Worm (Caenorhabditis elegans) whole organism, L1 larva: Measurements from ENCODE around the gene hpk-1.

Experiments
- F16B12.6 ChIP-seq: fragments of 150-350 bp; optimal IDR thresholded peaks from 2 replicates; lab custom pipeline; 2014; ENCODE audit warnings: missing biosample characterization, missing genetic modification characterization
- alr-1 ChIP-seq: fragments of 200-800 bp; sonication (Bioruptor generic); optimal IDR thresholded peaks from 2 replicates; lab custom pipeline; 2018; ENCODE audit warnings: borderline replicate concordance, mild to moderate bottlenecking, missing genetic modification characterization, missing compliant biosample characterization
- blmp-1 ChIP-seq: fragments of 150-350 bp; optimal IDR thresholded peaks from 2 replicates; lab custom pipeline; 2014; ENCODE audit warnings: missing biosample characterization, missing genetic modification characterization
- ceh-63 ChIP-seq: fragments of 200-800 bp; sonication (Bioruptor generic); optimal IDR thresholded peaks from 2 replicates; lab custom pipeline; 2018; ENCODE audit warnings: mild to moderate bottlenecking, missing genetic modification characterization, missing compliant biosample characterization
- ceh-8 ChIP-seq: fragments of 200-800 bp; sonication (Bioruptor generic); optimal IDR thresholded peaks from 2 replicates; lab custom pipeline; 2018; ENCODE audit warnings: mild to moderate bottlenecking, missing genetic modification characterization, moderate library complexity, missing compliant biosample characterization
- ceh-90 ChIP-seq: sonication (generic microtip); optimal IDR thresholded peaks from 2 replicates; lab custom pipeline; 2016; ENCODE audit warnings: missing genetic modification characterization, missing compliant biosample characterization
- dpl-1 ChIP-seq, 3 experiments: fragments of 150-350 bp in 2 of 3; sonication (generic microtip) in 1 of 3; optimal IDR thresholded peaks; 2 replicates each; lab custom pipeline; 2014 to 2017; ENCODE audit warnings: missing biosample characterization in 3 of 3, missing genetic modification characterization in 3 of 3, missing genetic modification reagents in 3 of 3
- egl-13 ChIP-seq: sonication (generic microtip); optimal IDR thresholded peaks from 2 replicates; lab custom pipeline; 2016; ENCODE audit warnings: missing genotype, missing genetic modification reagents, missing genetic modification characterization, missing compliant biosample characterization
- elt-2 ChIP-seq: sonication (generic microtip); optimal IDR thresholded peaks from 2 replicates; lab custom pipeline; 2016; ENCODE audit warnings: missing genetic modification characterization, mild to moderate bottlenecking, inconsistent platforms, missing compliant biosample characterization, missing genetic modification reagents
- ets-5 ChIP-seq: fragments of 200-800 bp; sonication (Bioruptor generic); IDR thresholded peaks from 2 replicates; pipeline ENCODE4 v1.3.6; 2022; ENCODE audit warnings: missing genetic modification characterization, missing compliant biosample characterization
- fkh-10 ChIP-seq: sonication (generic microtip); optimal IDR thresholded peaks from 2 replicates; lab custom pipeline; 2017; ENCODE audit warnings: missing biosample characterization, missing genetic modification reagents, missing genetic modification characterization
- fkh-4 ChIP-seq: sonication (generic microtip); optimal IDR thresholded peaks from 2 replicates; lab custom pipeline; 2016; ENCODE audit warnings: missing compliant biosample characterization, missing genetic modification characterization, borderline replicate concordance
- fkh-8 ChIP-seq: sonication (generic microtip); optimal IDR thresholded peaks from 2 replicates; lab custom pipeline; 2016; ENCODE audit warnings: mild to moderate bottlenecking, missing genetic modification characterization, missing compliant biosample characterization
- fos-1 ChIP-seq: fragments of 150-350 bp; optimal IDR thresholded peaks from 2 replicates; lab custom pipeline; 2014; ENCODE audit warnings: missing biosample characterization, missing genetic modification characterization
- grh-1 ChIP-seq: fragments of 200-800 bp; sonication (Bioruptor generic); IDR thresholded peaks from 2 replicates; pipeline ENCODE4 v1.3.6; 2022; ENCODE audit warnings: missing genetic modification reagents, missing genetic modification characterization, missing compliant biosample characterization
- hlh-17 ChIP-seq: fragments of 200-800 bp; sonication (Bioruptor generic); optimal IDR thresholded peaks from 2 replicates; lab custom pipeline; 2018; ENCODE audit warnings: missing genetic modification characterization, mild to moderate bottlenecking, missing compliant biosample characterization, moderate library complexity, borderline replicate concordance
- hlh-4 ChIP-seq: sonication (generic microtip); optimal IDR thresholded peaks from 2 replicates; lab custom pipeline; 2016; ENCODE audit warnings: mild to moderate bottlenecking, missing genetic modification characterization, missing compliant biosample characterization
- hpl-2 ChIP-seq: fragments of 150-350 bp; optimal IDR thresholded peaks from 2 replicates; lab custom pipeline; 2014; ENCODE audit warnings: missing biosample characterization, missing genetic modification reagents, missing genetic modification characterization
- irx-1 ChIP-seq: sonication (generic microtip); optimal IDR thresholded peaks from 2 replicates; lab custom pipeline; 2016; ENCODE audit warnings: missing genetic modification characterization, missing compliant biosample characterization
- isw-1 ChIP-seq: fragments of 200-800 bp; sonication (Bioruptor generic); IDR thresholded peaks from 2 replicates; pipeline ENCODE4 v1.3.6; 2022; ENCODE audit warnings: missing genetic modification characterization, missing compliant biosample characterization
- jun-1 ChIP-seq: fragments of 150-350 bp; optimal IDR thresholded peaks from 2 replicates; lab custom pipeline; 2014; ENCODE audit warnings: missing biosample characterization, missing genetic modification reagents, missing genetic modification characterization
- lin-13 ChIP-seq: fragments of 150-350 bp; optimal IDR thresholded peaks from 2 replicates; lab custom pipeline; 2014; ENCODE audit warnings: missing biosample characterization, missing genetic modification reagents, missing genetic modification characterization
- lin-14 ChIP-seq: fragments of 200-800 bp; sonication (Bioruptor generic); optimal IDR thresholded peaks from 2 replicates; lab custom pipeline; 2018; ENCODE audit warnings: mild to moderate bottlenecking, missing genetic modification characterization, moderate library complexity, missing compliant biosample characterization
- lin-15B ChIP-seq: fragments of 150-350 bp; sonication (generic microtip); optimal IDR thresholded peaks from 3 replicates; lab custom pipeline; 2014; ENCODE audit warnings: missing biosample characterization, missing genetic modification characterization
- lin-35 ChIP-seq, 2 experiments: fragments of 150-350 bp; optimal IDR thresholded peaks; 2 replicates each; lab custom pipeline; 2014; ENCODE audit warnings: missing biosample characterization in 2 of 2, missing genetic modification characterization in 2 of 2, missing genetic modification reagents in 2 of 2
- lsy-2 ChIP-seq, 2 experiments: fragments of 150-350 bp; optimal IDR thresholded peaks; 2 replicates each; lab custom pipeline; 2014; ENCODE audit warnings: missing biosample characterization in 2 of 2, missing genetic modification characterization in 2 of 2
- mep-1 ChIP-seq: fragments of 150-350 bp; optimal IDR thresholded peaks from 2 replicates; lab custom pipeline; 2014; ENCODE audit warnings: missing biosample characterization, missing genetic modification characterization
- nhr-11 ChIP-seq: fragments of 150-350 bp; optimal IDR thresholded peaks from 2 replicates; lab custom pipeline; 2014; ENCODE audit warnings: missing biosample characterization, missing genetic modification characterization
- nhr-19 ChIP-seq: fragments of 200-800 bp; sonication (Bioruptor generic); conservative IDR thresholded peaks from 2 replicates; pipeline ENCODE4 v1.3.6; 2022; ENCODE audit warnings: missing genetic modification characterization, missing compliant biosample characterization
- nhr-47 ChIP-seq: sonication (generic microtip); optimal IDR thresholded peaks from 2 replicates; lab custom pipeline; 2016; ENCODE audit warnings: mild to moderate bottlenecking, missing genetic modification characterization, moderate library complexity, missing compliant biosample characterization
- nhr-71 ChIP-seq: sonication (generic microtip); optimal IDR thresholded peaks from 2 replicates; lab custom pipeline; 2016; ENCODE audit warnings: mild to moderate bottlenecking, missing genetic modification characterization, moderate library complexity, missing compliant biosample characterization
- nhr-77 ChIP-seq: fragments of 150-350 bp; optimal IDR thresholded peaks from 2 replicates; lab custom pipeline; 2014; ENCODE audit warnings: missing biosample characterization, missing genetic modification characterization
- nhr-84 ChIP-seq: sonication (generic microtip); optimal IDR thresholded peaks from 2 replicates; lab custom pipeline; 2017; ENCODE audit warnings: missing biosample characterization, missing genetic modification characterization
- nhr-85 ChIP-seq: sonication (generic microtip); peaks from one replicate; lab custom pipeline; 2016; ENCODE audit warnings: missing genetic modification characterization, inconsistent platforms, missing compliant biosample characterization
- nhr-90 ChIP-seq: sonication (generic microtip); optimal IDR thresholded peaks from 2 replicates; lab custom pipeline; 2016; ENCODE audit warnings: mild to moderate bottlenecking, missing genetic modification characterization, missing compliant biosample characterization; ENCODE audit not compliant: poor library complexity
- pag-3 ChIP-seq: sonication (generic microtip); optimal IDR thresholded peaks from 2 replicates; lab custom pipeline; 2017; ENCODE audit warnings: missing genetic modification characterization, mild to moderate bottlenecking, missing compliant biosample characterization, antibody characterized with exemption, borderline replicate concordance; ENCODE audit not compliant: insufficient read depth
- pax-3 ChIP-seq: fragments of 200-800 bp; sonication (Bioruptor generic); optimal IDR thresholded peaks from 2 replicates; lab custom pipeline; 2018; ENCODE audit warnings: mild to moderate bottlenecking, missing genetic modification characterization, moderate library complexity, missing compliant biosample characterization
- pqm-1 ChIP-seq: sonication (generic microtip); optimal IDR thresholded peaks from 3 replicates; lab custom pipeline; 2017; ENCODE audit warnings: missing biosample characterization, missing genetic modification characterization
- rnt-1 ChIP-seq: sonication (generic microtip); optimal IDR thresholded peaks from 2 replicates; lab custom pipeline; 2016; ENCODE audit warnings: mild to moderate bottlenecking, missing genetic modification characterization, moderate library complexity, missing compliant biosample characterization
- snpc-4 ChIP-seq: fragments of 150-350 bp; optimal IDR thresholded peaks from 2 replicates; lab custom pipeline; 2014; ENCODE audit warnings: missing biosample characterization, missing genetic modification characterization
- sptf-1 ChIP-seq: fragments of 150-350 bp; optimal IDR thresholded peaks from 2 replicates; lab custom pipeline; 2014; ENCODE audit warnings: missing biosample characterization, missing genetic modification characterization
- sup-37 ChIP-seq: fragments of 200-800 bp; sonication (Bioruptor generic); optimal IDR thresholded peaks from 2 replicates; lab custom pipeline; 2018; ENCODE audit warnings: mild to moderate bottlenecking, missing genetic modification characterization, missing compliant biosample characterization
- swsn-7 ChIP-seq: sonication (generic microtip); optimal IDR thresholded peaks from 2 replicates; lab custom pipeline; 2016; ENCODE audit warnings: missing genetic modification characterization, missing compliant biosample characterization
- tlp-1 ChIP-seq: fragments of 150-350 bp; optimal IDR thresholded peaks from 2 replicates; lab custom pipeline; 2014; ENCODE audit warnings: missing biosample characterization, missing genetic modification characterization
- unc-130 ChIP-seq: fragments of 150-350 bp; optimal IDR thresholded peaks from 2 replicates; lab custom pipeline; 2017; ENCODE audit warnings: missing biosample characterization, missing genetic modification characterization, inconsistent platforms
- unc-30 ChIP-seq: sonication (generic microtip); optimal IDR thresholded peaks from 2 replicates; lab custom pipeline; 2017; ENCODE audit warnings: missing biosample characterization, missing genetic modification characterization
- unc-62 ChIP-seq: fragments of 150-350 bp; optimal IDR thresholded peaks from 2 replicates; lab custom pipeline; 2014; ENCODE audit warnings: missing biosample characterization, missing genetic modification reagents, missing genetic modification characterization
- unc-86 ChIP-seq: sonication (generic microtip); optimal IDR thresholded peaks from 2 replicates; lab custom pipeline; 2016; ENCODE audit warnings: missing genetic modification characterization, missing compliant biosample characterization
- unc-98 ChIP-seq: fragments of 200-800 bp; sonication (Bioruptor generic); IDR thresholded peaks from 2 replicates; pipeline ENCODE4 v1.3.6; 2022; ENCODE audit warnings: missing genetic modification characterization, missing compliant biosample characterization
- zag-1 ChIP-seq: fragments of 150-350 bp; optimal IDR thresholded peaks from 2 replicates; lab custom pipeline; 2014; ENCODE audit warnings: missing biosample characterization, missing genetic modification characterization
- zip-4 ChIP-seq: fragments of 200-800 bp; sonication (Bioruptor generic); optimal IDR thresholded peaks from 2 replicates; lab custom pipeline; 2018; ENCODE audit warnings: mild to moderate bottlenecking, missing genetic modification characterization, moderate library complexity, missing compliant biosample characterization
- ztf-11 ChIP-seq, 2 experiments: sonication (generic microtip); optimal IDR thresholded peaks; 2 replicates each; lab custom pipeline; 2016 to 2017; ENCODE audit warnings: missing genetic modification characterization in 2 of 2, missing biosample characterization in 1 of 2, missing compliant biosample characterization in 1 of 2

Gene hpk-1

DNA sequence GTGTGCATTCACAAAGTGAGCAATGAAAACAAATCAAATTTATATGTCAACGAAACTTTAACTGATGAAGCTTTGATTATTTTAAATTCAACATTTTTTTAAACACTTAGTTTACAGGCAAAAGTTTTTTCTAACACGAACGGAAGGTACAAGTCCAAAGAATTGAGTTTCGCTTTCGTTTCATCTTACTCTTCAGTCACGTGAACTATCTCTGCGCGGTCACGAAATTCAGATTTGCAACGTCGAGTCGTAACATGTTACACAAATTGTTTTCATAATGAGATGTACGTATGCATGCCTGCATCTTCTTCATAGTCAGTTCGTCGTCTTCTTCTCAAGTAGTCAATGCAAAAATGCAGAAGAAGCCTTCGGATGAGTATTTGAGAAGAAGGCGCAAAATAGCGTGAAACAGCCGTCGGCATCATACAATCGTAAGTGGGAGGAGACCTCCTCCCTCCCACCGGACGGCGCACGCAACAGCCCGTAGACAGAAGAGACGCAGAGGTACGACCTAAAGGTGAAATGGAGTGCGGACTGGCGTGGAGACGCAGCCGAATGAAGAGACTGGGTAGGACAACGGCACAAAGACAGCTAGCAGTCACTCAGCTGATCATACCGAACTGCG lies 48.3 kb upstream of the hpk-1 start, which contains the start of gene coel-1:
coel-1 (plus strand) TSS at position 381 of the 625 bp plus-strand sequence.
- TF ChIP-seq nhr-90 (tag; lab: Kevin White, UChicago) (peak; percentile 11), irx-1 (tag; lab: Kevin White, UChicago) (peak; percentile 14), zip-4 (no peak), grh-1 (GFP tag; lab: Robert Waterston, UW) (no peak), nhr-71 (tag; lab: Kevin White, UChicago) (peak; percentile 70), nhr-77 (tag; lab: Kevin White, UChicago) (no peak), fkh-4 (tag; lab: Kevin White, UChicago) (no peak), F16B12.6 (tag; lab: Kevin White, UChicago) (peak; percentile 11), mep-1 (peak; percentile 13), ceh-8 (GFP tag; lab: Kevin White, UChicago) (no peak), rnt-1 (tag; lab: Kevin White, UChicago) (peak; percentile 66), sup-37 (GFP tag; lab: Kevin White, UChicago) (no peak), unc-30 (tag; lab: Kevin White, UChicago) (no peak), nhr-19 (GFP tag; lab: Robert Waterston, UW) (peak; percentile 27), tlp-1 (tag; lab: Kevin White, UChicago) (no peak), lin-35 (GFP tag; optimal IDR thresholded peaks at IDR 0.05; lab: Kevin White, UChicago) (peak; percentile 27 to 58), pax-3 (tag; lab: Kevin White, UChicago) (no peak), hlh-17 (GFP tag; lab: Kevin White, UChicago) (no peak), ets-5 (no peak), elt-2 (tag; lab: Kevin White, UChicago) (peak; percentile 12), fos-1 (tag; lab: Kevin White, UChicago) (no peak), hpl-2 (GFP tag; lab: Kevin White, UChicago) (no peak), nhr-11 (tag; lab: Kevin White, UChicago) (no peak), snpc-4 (tag; lab: Kevin White, UChicago) (no peak), ceh-90 (no peak), lin-15B (tag; lab: Kevin White, UChicago) (no peak), ceh-63 (GFP tag; lab: Kevin White, UChicago) (no peak), fkh-10 (peak; percentile 62), alr-1 (no peak), pag-3 (tag; lab: Kevin White, UChicago) (no peak), unc-86 (tag; lab: Kevin White, UChicago) (peak; percentile 57), lin-14 (GFP tag; lab: Kevin White, UChicago) (peak; percentile 82), nhr-84 (tag; lab: Kevin White, UChicago) (no peak), jun-1 (peak; percentile 33), zag-1 (tag; lab: Kevin White, UChicago) (no peak), unc-62 (no peak), blmp-1 (tag; lab: Kevin White, UChicago) (peak; percentile 75), sptf-1 (tag; lab: Kevin White, UChicago) (no peak), unc-130 (tag; lab: Kevin White, UChicago) (peak; percentile 5), isw-1 (GFP tag; lab: Robert Waterston, UW) (no peak), nhr-85 (tag; lab: Kevin White, UChicago) (peak; percentile 81), egl-13 (tag; lab: Kevin White, UChicago) (peak; percentile 56), nhr-47 (tag; lab: Kevin White, UChicago) (peak; percentile 58), dpl-1 (GFP tag; optimal IDR thresholded peaks at IDR 0.05; lab: Kevin White, UChicago) (no peak), lsy-2 (tag; optimal IDR thresholded peaks at IDR 0.05; lab: Kevin White, UChicago) (peak in 1 of 2 experiments; percentile 38), pqm-1 (no peak), lin-13 (no peak), hlh-4 (no peak), unc-98 (no peak), ztf-11 (tag; optimal IDR thresholded peaks at IDR 0.05; lab: Kevin White, UChicago) (peak in 1 of 2 experiments; percentile 37), fkh-8 (tag; lab: Kevin White, UChicago) (no peak), swsn-7 (tag; lab: Kevin White, UChicago) (peak; percentile 36)
